Fruit fly (Drosophila melanogaster): ENCODE results near the gene wat.

wat gene

DNA sequence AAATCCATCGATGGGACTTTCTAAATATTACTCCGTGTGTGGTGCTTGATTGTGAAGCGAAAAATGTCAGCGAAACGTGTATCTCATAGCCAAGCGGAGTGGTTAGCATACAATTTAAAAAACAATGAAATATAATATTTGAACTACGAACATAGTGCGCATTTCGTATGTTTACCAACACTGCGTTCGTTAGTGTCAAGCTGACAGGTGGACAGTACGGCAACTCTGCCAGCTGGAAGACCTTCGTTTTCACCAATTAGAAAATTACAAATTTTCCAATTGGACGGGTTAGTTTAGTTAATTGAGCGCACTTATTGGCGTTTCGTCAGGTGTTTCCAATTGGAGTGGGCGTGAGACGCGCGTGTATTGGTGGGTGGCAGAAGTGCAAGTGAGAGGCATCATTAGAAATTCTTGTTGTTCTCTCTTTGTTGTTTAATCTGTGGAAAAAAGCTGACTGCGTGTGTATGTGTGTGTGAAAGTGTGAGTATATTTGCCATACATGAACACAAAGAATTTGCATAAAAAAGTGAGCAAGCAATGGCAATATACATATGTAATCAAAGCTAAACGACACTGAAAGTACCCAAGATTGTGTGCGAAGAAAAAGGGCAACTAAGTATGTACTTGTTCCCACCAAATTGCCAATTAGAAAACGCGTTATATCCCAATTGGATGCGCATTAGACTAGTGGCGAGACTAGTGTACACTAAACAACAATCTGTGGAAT, 19.7 kb upstream of the wat start (continued):
- TF ChIP-seq her (GFP tag; optimal IDR thresholded peaks at IDR 0.05) (no peak), CG34224 (GFP tag; IDR thresholded peaks at IDR 0.05; ENCODE audit: partially characterized antibody) (peak; percentile 8; the same call in 1 of the 3 replicates), Lhr (GFP tag; optimal IDR thresholded peaks at IDR 0.05) (peak; percentile 34), Spps (tag; optimal IDR thresholded peaks at IDR 0.05) (no peak), CG2129 (GFP tag; IDR thresholded peaks at IDR 0.05; ENCODE audit: partially characterized antibody) (no peak), yki (optimal IDR thresholded peaks at IDR 0.05) (no peak), tna (GFP tag; IDR thresholded peaks at IDR 0.05; ENCODE audit: partially characterized antibody) (no peak), CG33213 (GFP tag; optimal IDR thresholded peaks at IDR 0.05) (peak; percentile 46), pan (optimal IDR thresholded peaks at IDR 0.05) (no peak), pan (GFP tag; optimal IDR thresholded peaks at IDR 0.05 in 1 of 2, IDR thresholded peaks at IDR 0.05 in 1 of 2) (peak in 1 of 2 experiments; percentile 13), sim (GFP tag; IDR thresholded peaks at IDR 0.05) (no peak), CG3995 (GFP tag; optimal IDR thresholded peaks at IDR 0.05) (no peak), CG2116 (GFP tag; optimal IDR thresholded peaks at IDR 0.05) (peak; percentile 25), dm (GFP tag; optimal IDR thresholded peaks at IDR 0.05) (peak; percentile 47), CG6272 (GFP tag; IDR thresholded peaks at IDR 0.05) (no peak), CG2199 (GFP tag; IDR thresholded peaks at IDR 0.05) (no peak), Nf-YC (tag; optimal IDR thresholded peaks at IDR 0.05) (peak; percentile 91), CG7963 (GFP tag; IDR thresholded peaks at IDR 0.05; ENCODE audit: partially characterized antibody) (no peak), Lim3 (GFP tag; IDR thresholded peaks at IDR 0.05) (no peak), Drgx (GFP tag; IDR thresholded peaks at IDR 0.05) (no peak), gt (GFP tag; IDR thresholded peaks at IDR 0.05) (no peak), D (optimal IDR thresholded peaks at IDR 0.05) (no peak), D (GFP tag; optimal IDR thresholded peaks at IDR 0.05) (no peak), CG15514 (GFP tag; optimal IDR thresholded peaks at IDR 0.05) (peak; percentile 56), cas (GFP tag; IDR thresholded peaks at IDR 0.05) (no peak), CG17361 (GFP tag; IDR thresholded peaks at IDR 0.05) (no peak), CG11504 (tag; optimal IDR thresholded peaks at IDR 0.05) (peak; percentile 23), pfk (GFP tag; optimal IDR thresholded peaks at IDR 0.05) (no peak), CG13296 (GFP tag; optimal IDR thresholded peaks at IDR 0.05) (no peak), Mrtf (GFP tag; IDR thresholded peaks at IDR 0.05) (no peak; the same call in 2 of the 3 replicates), nerfin-1 (tag; optimal IDR thresholded peaks at IDR 0.05) (no peak), CG43689 (GFP tag; IDR thresholded peaks at IDR 0.05) (no peak), Fer3 (tag; optimal IDR thresholded peaks at IDR 0.05) (no peak), repo (GFP tag; optimal IDR thresholded peaks at IDR 0.05) (peak; percentile 11), CG18476 (GFP tag; optimal IDR thresholded peaks at IDR 0.05) (peak; percentile 51), CG15073 (GFP tag; optimal IDR thresholded peaks at IDR 0.05) (no peak), NC2β (GFP tag; optimal IDR thresholded peaks at IDR 0.05) (peak; percentile 24), kay (GFP tag; optimal IDR thresholded peaks at IDR 0.05) (no peak), CG12659 (GFP tag; optimal IDR thresholded peaks at IDR 0.05) (peak; percentile 43), Aef1 (GFP tag; IDR thresholded peaks at IDR 0.05) (no peak), Fer1 (GFP tag; optimal IDR thresholded peaks at IDR 0.05) (no peak), Bgb (GFP tag; IDR thresholded peaks at IDR 0.05; ENCODE audit: partially characterized antibody) (peak; percentile 40; the same call in 1 of the 2 replicates), ems (GFP tag; optimal IDR thresholded peaks at IDR 0.05) (peak; percentile 55), CG11723 (GFP tag; optimal IDR thresholded peaks at IDR 0.05) (no peak), sr (GFP tag; IDR thresholded peaks at IDR 0.05) (no peak), D19B (GFP tag; optimal IDR thresholded peaks at IDR 0.05) (no peak), CG4820 (GFP tag; optimal IDR thresholded peaks at IDR 0.05) (no peak), CG5180 (GFP tag; optimal IDR thresholded peaks at IDR 0.05) (no peak), Hr78 (GFP tag; optimal IDR thresholded peaks at IDR 0.05) (no peak), tll (GFP tag; optimal IDR thresholded peaks at IDR 0.05) (no peak)

Measured in whole organism, embryonic.